Fruit fly (Drosophila melanogaster) whole organism, embryonic: ENCODE measurements around the gene CG11251.

Source experiments
- Aef1 ChIP-seq: fragments of 200-800 bp; sonication (Bioruptor generic); IDR thresholded peaks from 3 replicates; pipeline ENCODE4 v1.3.6; 2022; ENCODE audit warnings: missing biosample characterization, missing genetic modification characterization
- CG12104 ChIP-seq: fragments of 200-800 bp; sonication (Bioruptor generic); optimal IDR thresholded peaks from 3 replicates; lab custom pipeline; 2016; ENCODE audit warnings: missing biosample characterization, missing genetic modification characterization
- CG12236 ChIP-seq: fragments of 200-800 bp; sonication (Bioruptor generic); optimal IDR thresholded peaks from 2 replicates; lab custom pipeline; 2016; ENCODE audit warnings: missing biosample characterization, missing genetic modification characterization
- CG12391 ChIP-seq: fragments of 200-800 bp; sonication (Bioruptor generic); optimal IDR thresholded peaks from 3 replicates; lab custom pipeline; 2018; ENCODE audit warnings: missing biosample characterization, mild to moderate bottlenecking, missing genetic modification characterization, moderate library complexity
- CG13287 ChIP-seq: fragments of 200-800 bp; sonication (Bioruptor generic); IDR thresholded peaks from 2 replicates; pipeline ENCODE4 v1.3.6; 2022; ENCODE audit warnings: missing biosample characterization, missing genetic modification characterization; ENCODE audit not compliant: partially characterized antibody
- CG13624 ChIP-seq: fragments of 200-800 bp; sonication (Bioruptor generic); optimal IDR thresholded peaks from 2 replicates; lab custom pipeline; 2016; ENCODE audit warnings: missing biosample characterization, missing genetic modification characterization
- CG15011 ChIP-seq: fragments of 200-800 bp; sonication (Bioruptor generic); optimal IDR thresholded peaks from 3 replicates; lab custom pipeline; 2018; ENCODE audit warnings: missing biosample characterization, mild to moderate bottlenecking, missing genetic modification characterization
- CG15514 ChIP-seq: fragments of 200-800 bp; sonication (Bioruptor generic); optimal IDR thresholded peaks from 3 replicates; lab custom pipeline; 2017; ENCODE audit warnings: missing biosample characterization, missing genetic modification characterization, mild to moderate bottlenecking, moderate library complexity, missing genetic modification reagents
- CG1603 ChIP-seq: fragments of 200-800 bp; sonication (Bioruptor generic); optimal IDR thresholded peaks from 2 replicates; lab custom pipeline; 2019; ENCODE audit warnings: missing biosample characterization, mild to moderate bottlenecking, missing genetic modification characterization, moderate library complexity
- CG17328 ChIP-seq: fragments of 200-800 bp; sonication (Bioruptor generic); IDR thresholded peaks from 2 replicates; pipeline ENCODE4 v1.3.6; 2022; ENCODE audit warnings: missing biosample characterization, missing genetic modification characterization
- CG31365 ChIP-seq: fragments of 200-800 bp; sonication (Bioruptor generic); optimal IDR thresholded peaks from 2 replicates; lab custom pipeline; 2018; ENCODE audit warnings: missing biosample characterization, mild to moderate bottlenecking, missing genetic modification characterization
- CG3163 ChIP-seq: fragments of 200-800 bp; sonication (Bioruptor generic); optimal IDR thresholded peaks from 3 replicates; lab custom pipeline; 2016; ENCODE audit warnings: missing biosample characterization, missing genetic modification characterization
- CG34224 ChIP-seq: fragments of 200-800 bp; sonication (Bioruptor generic); IDR thresholded peaks from 3 replicates; pipeline ENCODE4 v1.3.6; 2022; ENCODE audit warnings: missing biosample characterization, missing genetic modification characterization; ENCODE audit not compliant: partially characterized antibody
- CG4424 ChIP-seq: fragments of 200-800 bp; sonication (Bioruptor generic); optimal IDR thresholded peaks from 3 replicates; lab custom pipeline; 2016; ENCODE audit warnings: missing biosample characterization, missing genetic modification characterization
- CG6272 ChIP-seq: fragments of 200-800 bp; sonication (Bioruptor generic); IDR thresholded peaks from 2 replicates; pipeline ENCODE4 v1.3.6; 2022; ENCODE audit warnings: missing biosample characterization, missing genetic modification characterization
- CG6689 ChIP-seq: fragments of 200-800 bp; sonication (Bioruptor generic); IDR thresholded peaks from 2 replicates; pipeline ENCODE4 v1.3.6; 2022; ENCODE audit warnings: missing biosample characterization, missing genetic modification characterization
- CG7357 ChIP-seq: fragments of 200-800 bp; sonication (Bioruptor generic); IDR thresholded peaks from 3 replicates; pipeline ENCODE4 v1.3.6; 2022; ENCODE audit warnings: missing biosample characterization, missing genetic modification characterization
- CG7987 ChIP-seq: fragments of 200-800 bp; sonication (Bioruptor generic); optimal IDR thresholded peaks from 2 replicates; lab custom pipeline; 2018; ENCODE audit warnings: missing biosample characterization, mild to moderate bottlenecking, missing genetic modification characterization, moderate library complexity
- CG8359 ChIP-seq: fragments of 200-800 bp; sonication (Bioruptor generic); optimal IDR thresholded peaks from 2 replicates; lab custom pipeline; 2017; ENCODE audit warnings: missing biosample characterization, mild to moderate bottlenecking, missing genetic modification characterization, borderline replicate concordance
- Dfd ChIP-seq, 2 experiments: fragments of >200 bp; optimal IDR thresholded peaks; 2 replicates each; lab custom pipeline; 2017; ENCODE audit warnings: missing biosample characterization in 2 of 2, missing genetic modification characterization in 2 of 2
- E2f2 ChIP-seq: fragments of 200-800 bp; sonication (Bioruptor generic); IDR thresholded peaks from 2 replicates; pipeline ENCODE4 v1.3.6; 2022; ENCODE audit warnings: missing biosample characterization, missing genetic modification characterization
- Elba2 ChIP-seq: fragments of 200-800 bp; sonication (Bioruptor generic); optimal IDR thresholded peaks from 3 replicates; lab custom pipeline; 2016; ENCODE audit warnings: missing biosample characterization, missing genetic modification characterization
- Ets65A ChIP-seq: fragments of 200-800 bp; sonication (Bioruptor generic); peaks from one replicate; lab custom pipeline; 2016; ENCODE audit warnings: missing biosample characterization, missing genetic modification characterization
- Ets97D ChIP-seq: fragments of 200-800 bp; sonication (Bioruptor generic); optimal IDR thresholded peaks from 3 replicates; lab custom pipeline; 2016; ENCODE audit warnings: missing biosample characterization, missing genetic modification characterization
- Gug ChIP-seq: fragments of 200-800 bp; sonication (Bioruptor generic); IDR thresholded peaks from 4 replicates; pipeline ENCODE4 v1.3.6; 2022; ENCODE audit warnings: missing biosample characterization, missing genetic modification characterization
- Hr51 ChIP-seq, 2 experiments: fragments of 200-800 bp; sonication (Bioruptor generic); optimal IDR thresholded peaks; 2 replicates in 1 of 2; 3 replicates in 1 of 2; lab custom pipeline; 2016 to 2018; ENCODE audit warnings: missing biosample characterization in 2 of 2, missing genetic modification characterization in 2 of 2, mild to moderate bottlenecking in 1 of 2, moderate library complexity in 1 of 2
- MBD-R2 ChIP-seq: fragments of 200-800 bp; sonication (Bioruptor generic); IDR thresholded peaks from 2 replicates; pipeline ENCODE4 v1.3.6; 2022; ENCODE audit warnings: missing biosample characterization, missing genetic modification characterization
- MESR4 ChIP-seq: fragments of 200-800 bp; sonication (Bioruptor generic); optimal IDR thresholded peaks from 2 replicates; lab custom pipeline; 2018; ENCODE audit warnings: missing biosample characterization, mild to moderate bottlenecking, missing genetic modification characterization, moderate library complexity
- Myb ChIP-seq: fragments of 200-800 bp; sonication (Bioruptor generic); optimal IDR thresholded peaks from 2 replicates; lab custom pipeline; 2016; ENCODE audit warnings: missing biosample characterization, missing genetic modification characterization
- Oaz ChIP-seq: fragments of 200-800 bp; sonication (Bioruptor generic); IDR thresholded peaks from 2 replicates; pipeline ENCODE4 v1.3.6; 2022; ENCODE audit warnings: missing biosample characterization, missing genetic modification characterization
- Optix ChIP-seq: fragments of 200-800 bp; sonication (Bioruptor generic); IDR thresholded peaks from 3 replicates; pipeline ENCODE4 v1.3.6; 2022; ENCODE audit warnings: missing biosample characterization, missing genetic modification characterization
- Scr ChIP-seq: fragments of 200-800 bp; sonication (Bioruptor generic); IDR thresholded peaks from 2 replicates; pipeline ENCODE4 v1.3.6; 2022; ENCODE audit warnings: missing biosample characterization, missing genetic modification characterization; ENCODE audit not compliant: partially characterized antibody
- Ssrp ChIP-seq: fragments of 200-800 bp; sonication (Bioruptor generic); optimal IDR thresholded peaks from 2 replicates; lab custom pipeline; 2018; ENCODE audit warnings: missing biosample characterization, mild to moderate bottlenecking, missing genetic modification characterization, moderate library complexity
- YL-1 ChIP-seq: fragments of 200-800 bp; sonication (Bioruptor generic); optimal IDR thresholded peaks from 3 replicates; lab custom pipeline; 2017; ENCODE audit warnings: missing biosample characterization, mild to moderate bottlenecking, missing genetic modification characterization
- br ChIP-seq: fragments of >200 bp; optimal IDR thresholded peaks from 2 replicates; lab custom pipeline; 2017
- crp ChIP-seq, 2 experiments: fragments of 200-800 bp; sonication (Bioruptor generic); optimal IDR thresholded peaks; 2 replicates in 1 of 2; 3 replicates in 1 of 2; lab custom pipeline; 2017; ENCODE audit warnings: missing biosample characterization in 2 of 2, missing genetic modification characterization in 2 of 2, mild to moderate bottlenecking in 1 of 2, moderate library complexity in 1 of 2
- eve ChIP-seq, 2 experiments: fragments of >200 bp; optimal IDR thresholded peaks; 2 replicates each; lab custom pipeline; 2017; ENCODE audit warnings: missing biosample characterization in 2 of 2, missing genetic modification characterization in 2 of 2
- fd102C ChIP-seq: fragments of 200-800 bp; sonication (Bioruptor generic); optimal IDR thresholded peaks from 2 replicates; lab custom pipeline; 2018; ENCODE audit warnings: missing biosample characterization, mild to moderate bottlenecking, missing genetic modification characterization, moderate library complexity
- gce ChIP-seq: fragments of 200-800 bp; sonication (Bioruptor generic); IDR thresholded peaks from 3 replicates; pipeline ENCODE4 v1.3.6; 2022; ENCODE audit warnings: missing biosample characterization, missing genetic modification characterization
- grau ChIP-seq: fragments of 200-800 bp; optimal IDR thresholded peaks from 3 replicates; lab custom pipeline; 2019; ENCODE audit warnings: missing biosample characterization, mild to moderate bottlenecking, missing genetic modification characterization, moderate library complexity
- jing ChIP-seq: fragments of 200-800 bp; sonication (Bioruptor generic); optimal IDR thresholded peaks from 2 replicates; lab custom pipeline; 2018; ENCODE audit warnings: missing biosample characterization, mild to moderate bottlenecking, missing genetic modification characterization
- lov ChIP-seq, 2 experiments: fragments of 200-800 bp in 1 of 2; fragments of >200 bp in 1 of 2; sonication (Bioruptor generic) in 1 of 2; IDR thresholded peaks in 1 of 2; optimal IDR thresholded peaks in 1 of 2; 2 replicates in 1 of 2; 3 replicates in 1 of 2; pipeline versions ENCODE4 v1.3.6 to Lab custom; 2017 to 2022; ENCODE audit warnings: missing biosample characterization in 1 of 2, missing genetic modification characterization in 1 of 2
- mld ChIP-seq: fragments of 200-800 bp; sonication (Bioruptor generic); IDR thresholded peaks from 3 replicates; pipeline ENCODE4 v1.3.6; 2022; ENCODE audit warnings: missing biosample characterization, missing genetic modification characterization; ENCODE audit not compliant: partially characterized antibody
- p53 ChIP-seq: fragments of 200-800 bp; sonication (Bioruptor generic); optimal IDR thresholded peaks from 2 replicates; lab custom pipeline; 2016; ENCODE audit warnings: missing biosample characterization, missing genetic modification characterization
- peb ChIP-seq: fragments of 200-800 bp; sonication (Bioruptor generic); IDR thresholded peaks from 2 replicates; pipeline ENCODE4 v1.3.6; 2022; ENCODE audit warnings: missing biosample characterization, missing genetic modification characterization
- pho ChIP-seq: fragments of 200-800 bp; sonication (Bioruptor generic); optimal IDR thresholded peaks from 2 replicates; lab custom pipeline; 2016; ENCODE audit warnings: missing biosample characterization, missing genetic modification characterization
- run ChIP-seq: fragments of 200-800 bp; sonication (Bioruptor generic); optimal IDR thresholded peaks from 3 replicates; lab custom pipeline; 2018; ENCODE audit warnings: missing biosample characterization, mild to moderate bottlenecking, missing genetic modification characterization
- schlank ChIP-seq: fragments of 200-800 bp; sonication (Bioruptor generic); optimal IDR thresholded peaks from 2 replicates; lab custom pipeline; 2018; ENCODE audit warnings: missing biosample characterization, mild to moderate bottlenecking, missing genetic modification characterization
- slp2 ChIP-seq: fragments of 200-800 bp; sonication (Bioruptor generic); optimal IDR thresholded peaks from 2 replicates; lab custom pipeline; 2016; ENCODE audit warnings: missing biosample characterization, missing genetic modification characterization
- tap ChIP-seq: fragments of 200-800 bp; optimal IDR thresholded peaks from 3 replicates; lab custom pipeline; 2019; ENCODE audit warnings: missing biosample characterization, mild to moderate bottlenecking, missing genetic modification characterization, moderate library complexity
- twi ChIP-seq: fragments of 200-800 bp; optimal IDR thresholded peaks from 2 replicates; lab custom pipeline; 2019; ENCODE audit warnings: missing biosample characterization, mild to moderate bottlenecking, missing genetic modification characterization, moderate library complexity

CG11251 gene

DNA sequence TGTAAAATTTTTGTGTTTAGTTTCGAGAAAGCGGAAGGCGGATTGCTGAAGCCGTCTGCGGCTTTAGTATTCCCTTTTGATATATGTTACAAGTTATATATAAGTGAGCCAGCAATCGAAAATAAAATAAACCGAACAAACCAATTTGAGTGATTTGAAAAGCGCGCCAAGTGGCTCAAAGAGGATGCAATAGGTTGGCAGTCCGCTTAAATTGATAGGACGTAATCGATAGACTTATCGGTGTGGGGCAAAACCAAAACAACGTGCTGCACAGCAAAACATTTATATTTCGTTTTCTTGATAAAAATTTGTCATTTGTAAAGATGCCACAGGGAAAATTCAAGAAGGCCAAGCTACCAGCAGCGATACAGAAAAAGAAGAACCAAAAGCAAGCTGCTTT is 43.0 kb downstream of the CG11251 start, which contains the start of gene CG11279 (continued):
- TF ChIP-seq Hr51 (GFP tag; optimal IDR thresholded peaks at IDR 0.05; lab: Kevin White, UChicago) (no peak), lov (optimal IDR thresholded peaks at IDR 0.05; lab: Kevin White, UChicago) (no peak), lov (GFP tag; IDR thresholded peaks at IDR 0.05; lab: Robert Waterston, UW) (no peak), gce (no peak), crp (GFP tag; optimal IDR thresholded peaks at IDR 0.05; lab: Kevin White, UChicago) (no peak), CG8359 (no peak), CG12391 (no peak), CG6272 (GFP tag; lab: Robert Waterston, UW) (no peak), CG13624 (GFP tag; lab: Kevin White, UChicago) (no peak), CG7357 (GFP tag; lab: Robert Waterston, UW) (no peak), run (tag; lab: Kevin White, UChicago) (no peak), grau (peak; percentile 6), Dfd (GFP tag; optimal IDR thresholded peaks at IDR 0.05; lab: Kevin White, UChicago) (no peak), MESR4 (peak; percentile 58), Ets65A (GFP tag; lab: Kevin White, UChicago) (no peak), p53 (GFP tag; lab: Kevin White, UChicago) (no peak), jing (GFP tag; lab: Kevin White, UChicago) (no peak), Elba2 (GFP tag; lab: Kevin White, UChicago) (no peak), CG6689 (GFP tag; lab: Robert Waterston, UW) (no peak), peb (GFP tag; lab: Robert Waterston, UW) (no peak), Scr (GFP tag; lab: Robert Waterston, UW) (peak; percentile 73), CG15011 (GFP tag; lab: Kevin White, UChicago) (no peak), CG34224 (peak; percentile 85), Oaz (GFP tag; lab: Robert Waterston, UW) (no peak), Aef1 (GFP tag; lab: Robert Waterston, UW) (no peak), Ssrp (tag; lab: Kevin White, UChicago) (no peak), CG13287 (peak; percentile 89), mld (GFP tag; lab: Robert Waterston, UW) (0 out of 3 replicates have a peak, but pooled peaks have one; percentile 29), eve (GFP tag; optimal IDR thresholded peaks at IDR 0.05; lab: Kevin White, UChicago) (no peak), YL-1 (GFP tag; lab: Kevin White, UChicago) (peak; percentile 67), Optix (GFP tag; lab: Robert Waterston, UW) (no peak), CG15514 (GFP tag; lab: Kevin White, UChicago) (peak; percentile 45), CG7987 (GFP tag; lab: Kevin White, UChicago) (no peak), CG17328 (no peak), schlank (tag; lab: Kevin White, UChicago) (no peak), CG31365 (tag; lab: Kevin White, UChicago) (no peak), Gug (GFP tag; lab: Robert Waterston, UW) (no peak), fd102C (no peak), CG4424 (GFP tag; lab: Kevin White, UChicago) (no peak), pho (no peak), CG3163 (GFP tag; lab: Kevin White, UChicago) (no peak), CG12104 (no peak), CG1603 (tag; lab: Kevin White, UChicago) (peak; percentile 50), br (lab: Kevin White, UChicago) (no peak), twi (tag; lab: Kevin White, UChicago) (no peak), Myb (GFP tag; lab: Kevin White, UChicago) (peak; percentile 0), tap (tag; lab: Kevin White, UChicago) (no peak), CG12236 (GFP tag; lab: Kevin White, UChicago) (no peak), slp2 (GFP tag; lab: Kevin White, UChicago) (no peak), E2f2 (GFP tag; lab: Robert Waterston, UW) (peak; percentile 99), MBD-R2 (GFP tag; lab: Robert Waterston, UW) (peak; percentile 61; the same call in 1 of the 2 replicates), Ets97D (GFP tag; lab: Kevin White, UChicago) (peak; percentile 37)
